Worm (Caenorhabditis elegans): Measurements from ENCODE around the gene C18E9.8.

The C18E9.8 gene

DNA sequence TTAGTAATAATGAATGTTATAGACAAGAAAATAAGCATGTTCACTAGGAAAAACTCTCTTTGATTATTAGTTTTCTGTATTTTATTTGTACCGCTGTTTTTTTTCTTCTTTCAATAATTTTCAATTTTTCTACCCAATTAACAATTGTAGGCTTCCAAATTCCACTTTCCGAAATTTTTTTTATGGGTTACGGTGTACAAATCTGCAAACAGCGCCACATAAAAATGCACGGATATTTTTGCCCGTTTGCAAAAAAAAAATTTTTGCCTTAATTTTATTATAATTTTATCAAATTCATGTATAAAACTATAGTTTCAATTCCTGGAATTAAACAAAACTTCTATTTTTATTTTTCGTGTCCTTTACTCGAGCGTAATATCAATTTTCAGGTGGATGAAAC lies 4.9 kb upstream of the C18E9.8 start, which contains the start of gene ooc-5:
ooc-5 (plus strand) TSS at position 381 of the 400 bp plus-strand sequence.
- TF ChIP-seq F13C5.2 (tag; optimal IDR thresholded peaks at IDR 0.05) = no peak
- TF ChIP-seq tbx-11 (GFP tag; IDR thresholded peaks at IDR 0.05) = no peak
- TF ChIP-seq ceh-13 (GFP tag; optimal IDR thresholded peaks at IDR 0.05) = no peak
- no peak for TF ChIP-seq tbx-37 (GFP tag; conservative IDR thresholded peaks at IDR 0.05)
- no peak for TF ChIP-seq ama-1 (optimal IDR thresholded peaks at IDR 0.05)
- no peak for TF ChIP-seq hmbx-1 (tag; optimal IDR thresholded peaks at IDR 0.05)
- no peak for TF ChIP-seq ceh-36 (tag; optimal IDR thresholded peaks at IDR 0.05)
- TF ChIP-seq flt-1 (GFP tag; IDR thresholded peaks at IDR 0.05) = no peak
- TF ChIP-seq aly-1 (tag; optimal IDR thresholded peaks at IDR 0.05) = no peak
- TF ChIP-seq B0310.2 (tag; optimal IDR thresholded peaks at IDR 0.05) = no peak
- no peak for TF ChIP-seq sea-1 (GFP tag; conservative IDR thresholded peaks at IDR 0.05)
- no peak for TF ChIP-seq tra-4 (tag; optimal IDR thresholded peaks at IDR 0.05)
- TF ChIP-seq ets-7 (tag; optimal IDR thresholded peaks at IDR 0.05) = no peak
- TF ChIP-seq pes-1 (GFP tag; IDR thresholded peaks at IDR 0.05) = no peak
- TF ChIP-seq scrt-1 (GFP tag; IDR thresholded peaks at IDR 0.05) = no peak

- TF ChIP-seq ceh-13 (GFP tag; optimal IDR thresholded peaks at IDR 0.05) (no peak), ceh-36 (tag; optimal IDR thresholded peaks at IDR 0.05) (no peak), F13C5.2 (tag; optimal IDR thresholded peaks at IDR 0.05) (no peak), tbx-37 (GFP tag; conservative IDR thresholded peaks at IDR 0.05) (no peak), hnd-1 (tag; optimal IDR thresholded peaks at IDR 0.05) (no peak), ama-1 (optimal IDR thresholded peaks at IDR 0.05) (no peak), hmbx-1 (tag; optimal IDR thresholded peaks at IDR 0.05) (no peak), flt-1 (GFP tag; IDR thresholded peaks at IDR 0.05) (no peak), tra-4 (tag; optimal IDR thresholded peaks at IDR 0.05) (no peak), sea-1 (GFP tag; conservative IDR thresholded peaks at IDR 0.05) (no peak), scrt-1 (GFP tag; IDR thresholded peaks at IDR 0.05) (no peak), aly-1 (tag; optimal IDR thresholded peaks at IDR 0.05) (no peak), tbx-11 (GFP tag; IDR thresholded peaks at IDR 0.05) (no peak), hmg-4 (GFP tag; optimal IDR thresholded peaks at IDR 0.05) (no peak), pes-1 (GFP tag; IDR thresholded peaks at IDR 0.05) (no peak), ets-7 (tag; optimal IDR thresholded peaks at IDR 0.05) (no peak), B0310.2 (tag; optimal IDR thresholded peaks at IDR 0.05) (no peak)
These were observed 3.7 kb upstream of the C18E9.8 start for ce11 chrII:8991602-8992001.

DNA sequence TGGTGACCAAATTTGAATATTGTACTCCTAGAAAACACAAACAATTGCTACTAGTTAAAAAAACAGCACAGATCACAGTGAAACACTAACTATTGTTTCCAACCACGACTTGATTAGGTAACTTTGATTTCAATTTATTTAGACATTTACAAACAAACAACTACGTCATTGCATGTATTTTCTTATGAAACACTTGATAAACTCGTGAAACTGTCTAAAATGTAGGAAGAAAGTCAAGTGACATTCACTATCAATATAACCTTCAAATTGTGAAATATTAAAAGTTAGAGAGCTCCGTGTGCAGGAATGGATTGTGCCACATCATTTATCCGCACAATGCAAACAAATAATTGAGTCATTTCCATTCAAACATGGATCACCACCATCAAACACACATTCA lies 2.4 kb upstream of the C18E9.8 start:
- TF ChIP-seq hmg-4 (GFP tag; optimal IDR thresholded peaks at IDR 0.05) = no peak
- TF ChIP-seq B0310.2 (tag; optimal IDR thresholded peaks at IDR 0.05) = no peak
- TF ChIP-seq sea-1 (GFP tag; conservative IDR thresholded peaks at IDR 0.05) = no peak
- no peak for TF ChIP-seq tbx-11 (GFP tag; IDR thresholded peaks at IDR 0.05)
- TF ChIP-seq scrt-1 (GFP tag; IDR thresholded peaks at IDR 0.05) = no peak
- no peak for TF ChIP-seq hmbx-1 (tag; optimal IDR thresholded peaks at IDR 0.05)
- no peak for TF ChIP-seq ama-1 (optimal IDR thresholded peaks at IDR 0.05)
- TF ChIP-seq ceh-13 (GFP tag; optimal IDR thresholded peaks at IDR 0.05) = no peak
- no peak for TF ChIP-seq F13C5.2 (tag; optimal IDR thresholded peaks at IDR 0.05)
- no peak for TF ChIP-seq flt-1 (GFP tag; IDR thresholded peaks at IDR 0.05)
- TF ChIP-seq aly-1 (tag; optimal IDR thresholded peaks at IDR 0.05) = no peak
- TF ChIP-seq tbx-37 (GFP tag; conservative IDR thresholded peaks at IDR 0.05) = no peak
- no peak for TF ChIP-seq ets-7 (tag; optimal IDR thresholded peaks at IDR 0.05)

ce11 chrII:8989444-8989843 lies 1.6 kb upstream of the C18E9.8 start, which contains the start of gene C18E9.9:
Gene C18E9.9 (minus strand): TSS chrII:8989544.
- no peak for TF ChIP-seq hmbx-1 (tag; optimal IDR thresholded peaks at IDR 0.05)
- TF ChIP-seq B0310.2 (tag; optimal IDR thresholded peaks at IDR 0.05) = no peak
- TF ChIP-seq ama-1 (optimal IDR thresholded peaks at IDR 0.05) = no peak
- no peak for TF ChIP-seq tra-4 (tag; optimal IDR thresholded peaks at IDR 0.05)
- TF ChIP-seq pes-1 (GFP tag; IDR thresholded peaks at IDR 0.05) = no peak
- TF ChIP-seq flt-1 (GFP tag; IDR thresholded peaks at IDR 0.05) = no peak
- no peak for TF ChIP-seq ets-7 (tag; optimal IDR thresholded peaks at IDR 0.05)
- no peak for TF ChIP-seq F13C5.2 (tag; optimal IDR thresholded peaks at IDR 0.05)
- TF ChIP-seq hmg-4 (GFP tag; optimal IDR thresholded peaks at IDR 0.05) = no peak

DNA sequence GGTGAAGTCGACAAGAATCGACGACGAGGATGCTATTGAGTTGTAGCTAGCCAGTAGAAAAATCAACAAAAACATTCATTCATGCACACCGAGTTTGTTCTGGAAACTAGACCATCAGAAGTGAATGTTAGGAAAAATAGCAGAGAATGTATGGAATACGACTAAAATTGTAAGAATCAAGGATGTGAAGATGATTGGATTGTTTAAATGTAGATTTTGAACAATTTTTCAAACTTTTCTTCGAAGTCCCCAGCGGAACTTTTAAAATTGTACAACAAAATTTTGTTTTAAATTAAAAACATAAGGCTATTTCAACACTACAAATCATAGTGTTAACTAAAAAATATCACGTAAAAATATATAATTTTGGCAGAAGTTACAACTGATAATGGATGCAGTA lies 5.2 kb downstream of the C18E9.8 start, which contains the start of gene C18E9.7:
C18E9.7 (minus strand) TSS at position 101 of the 400 bp plus-strand sequence.
- TF ChIP-seq hmg-4 (GFP tag; optimal IDR thresholded peaks at IDR 0.05) (no peak), aly-1 (tag; optimal IDR thresholded peaks at IDR 0.05) (no peak), ets-7 (tag; optimal IDR thresholded peaks at IDR 0.05) (no peak), sea-1 (GFP tag; conservative IDR thresholded peaks at IDR 0.05) (no peak), ceh-13 (GFP tag; optimal IDR thresholded peaks at IDR 0.05) (no peak), scrt-1 (GFP tag; IDR thresholded peaks at IDR 0.05) (no peak), ceh-36 (tag; optimal IDR thresholded peaks at IDR 0.05) (no peak), F13C5.2 (tag; optimal IDR thresholded peaks at IDR 0.05) (no peak), pes-1 (GFP tag; IDR thresholded peaks at IDR 0.05) (no peak), tbx-11 (GFP tag; IDR thresholded peaks at IDR 0.05) (no peak), B0310.2 (tag; optimal IDR thresholded peaks at IDR 0.05) (no peak), tra-4 (tag; optimal IDR thresholded peaks at IDR 0.05) (no peak), hmbx-1 (tag; optimal IDR thresholded peaks at IDR 0.05) (no peak), flt-1 (GFP tag; IDR thresholded peaks at IDR 0.05) (no peak), tbx-37 (GFP tag; conservative IDR thresholded peaks at IDR 0.05) (no peak), ama-1 (optimal IDR thresholded peaks at IDR 0.05) (no peak), hnd-1 (tag; optimal IDR thresholded peaks at IDR 0.05) (no peak)

DNA sequence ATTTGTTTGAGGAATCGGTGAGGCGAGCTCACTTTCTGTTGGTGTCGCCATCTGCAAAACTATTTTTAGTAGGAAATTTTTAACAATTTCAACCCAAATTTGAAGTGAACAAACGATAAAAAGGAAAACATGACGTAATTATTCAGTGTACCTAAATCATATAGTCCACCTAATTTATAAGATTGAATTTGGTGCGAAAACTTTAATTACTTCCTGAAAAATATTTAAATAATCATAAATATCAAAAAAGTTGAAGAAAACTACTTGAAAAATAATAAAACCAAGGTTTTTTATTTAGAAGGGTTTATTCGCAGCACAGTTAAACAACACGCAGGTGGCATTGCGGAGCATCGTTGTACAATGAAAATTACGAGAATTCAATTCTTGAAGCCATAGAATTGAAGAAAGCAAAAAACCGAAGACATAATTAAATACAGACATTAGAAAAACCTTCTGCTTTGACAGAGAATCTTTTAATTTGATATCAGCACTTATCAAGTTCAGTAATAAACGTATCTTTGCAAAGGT lies 14.3 kb downstream of the C18E9.8 start, which contains the start of gene tomm-40:
tomm-40 (minus strand) TSS at position 51 of the 528 bp plus-strand sequence.
- TF ChIP-seq F13C5.2 (tag; optimal IDR thresholded peaks at IDR 0.05) (peak; percentile 47), B0310.2 (tag; optimal IDR thresholded peaks at IDR 0.05) (no peak)
